Fruit fly (Drosophila melanogaster): ENCODE data around the gene wts.
A peak's percentile ranks its signal among the peaks of the same experiment; 100 is the strongest.

Gene wts

DNA sequence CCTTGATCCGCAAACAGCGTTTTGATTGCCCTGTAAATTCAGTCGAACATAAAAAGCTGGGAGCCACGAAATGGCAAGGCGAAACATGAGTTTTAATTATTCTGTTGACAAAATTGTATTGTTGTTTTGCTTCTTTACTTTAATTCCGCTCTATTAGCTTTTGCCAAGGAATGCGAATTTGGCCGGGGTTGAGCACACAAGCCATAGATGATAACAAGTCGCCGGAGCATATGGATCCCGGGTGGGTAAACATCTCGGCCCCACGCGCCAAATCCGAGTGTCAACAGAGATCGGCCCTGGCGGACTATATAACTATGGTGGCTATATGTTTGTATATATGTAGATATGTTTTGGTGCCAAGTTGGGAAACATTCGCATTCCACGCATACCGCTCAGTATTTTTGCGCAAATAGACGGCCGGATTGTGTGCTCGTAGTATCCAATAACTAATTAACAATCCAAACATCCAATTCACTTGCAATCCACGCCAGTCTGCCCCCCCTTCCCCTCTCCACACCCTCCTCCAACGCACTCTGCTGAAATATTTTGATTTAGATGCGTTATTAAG lies 4.2 kb downstream of the wts start (continued):
- TF ChIP-seq Ptx1 (GFP tag; IDR thresholded peaks at IDR 0.05) (no peak), Meics (GFP tag; optimal IDR thresholded peaks at IDR 0.05) (peak; percentile 45), slp2 (GFP tag; optimal IDR thresholded peaks at IDR 0.05) (no peak), Rfx (GFP tag; IDR thresholded peaks at IDR 0.05) (peak; percentile 25; the same call in 1 of the 2 replicates), CG13123 (GFP tag; optimal IDR thresholded peaks at IDR 0.05) (no peak), gro (GFP tag; optimal IDR thresholded peaks at IDR 0.05) (no peak), br (optimal IDR thresholded peaks at IDR 0.05) (no peak), HLH54F (GFP tag; optimal IDR thresholded peaks at IDR 0.05) (no peak), CG6272 (GFP tag; IDR thresholded peaks at IDR 0.05) (no peak), CG17385 (GFP tag; optimal IDR thresholded peaks at IDR 0.05) (no peak), CG8290 (GFP tag; optimal IDR thresholded peaks at IDR 0.05) (no peak), CG8290 (tag; optimal IDR thresholded peaks at IDR 0.05) (peak in 1 of 2 experiments; percentile 81), CG7786 (GFP tag; optimal IDR thresholded peaks at IDR 0.05) (no peak), CG17328 (GFP tag; IDR thresholded peaks at IDR 0.05) (0 out of 2 replicates have a peak, but pooled peaks have one; percentile 8), schlank (tag; optimal IDR thresholded peaks at IDR 0.05) (peak; percentile 70), Side (GFP tag; optimal IDR thresholded peaks at IDR 0.05) (peak; percentile 30), CkIIα-i1 (GFP tag; IDR thresholded peaks at IDR 0.05) (no peak), CG3065 (GFP tag; optimal IDR thresholded peaks at IDR 0.05) (no peak), CG4424 (GFP tag; optimal IDR thresholded peaks at IDR 0.05) (no peak), CG11247 (GFP tag; IDR thresholded peaks at IDR 0.05) (peak; percentile 21; the same call in 1 of the 2 replicates), lab (GFP tag; optimal IDR thresholded peaks at IDR 0.05) (peak; percentile 77), CG34422 (GFP tag; IDR thresholded peaks at IDR 0.05) (no peak), cwo (GFP tag; optimal IDR thresholded peaks at IDR 0.05) (peak; percentile 40), al (GFP tag; IDR thresholded peaks at IDR 0.05) (no peak), HmgZ (tag; optimal IDR thresholded peaks at IDR 0.05) (peak; percentile 52)

- TF ChIP-seq rib (GFP tag; IDR thresholded peaks at IDR 0.05) (peak; percentile 13; the same call in 1 of the 2 replicates), crol (GFP tag; IDR thresholded peaks at IDR 0.05) (peak; percentile 88), B-H1 (GFP tag; IDR thresholded peaks at IDR 0.05) (no peak), wdn (GFP tag; IDR thresholded peaks at IDR 0.05) (0 out of 2 replicates have a peak, but pooled peaks have one; percentile 14), tna (GFP tag; IDR thresholded peaks at IDR 0.05; ENCODE audit: partially characterized antibody) (no peak), Abd-B (GFP tag; optimal IDR thresholded peaks at IDR 0.05) (peak; percentile 24), chinmo (GFP tag; IDR thresholded peaks at IDR 0.05; ENCODE audit: partially characterized antibody) (0 out of 4 replicates have a peak, but pooled peaks have one; percentile 48), ci (GFP tag; IDR thresholded peaks at IDR 0.05) (0 out of 3 replicates have a peak, but pooled peaks have one; percentile 41), fd102C (GFP tag; optimal IDR thresholded peaks at IDR 0.05) (no peak), Med (GFP tag) (peak; percentile 54), HLH54F (GFP tag; optimal IDR thresholded peaks at IDR 0.05) (no peak), CG17568 (GFP tag; optimal IDR thresholded peaks at IDR 0.05) (no peak), CG7839 (tag; optimal IDR thresholded peaks at IDR 0.05) (no peak), Doc3 (GFP tag; IDR thresholded peaks at IDR 0.05; ENCODE audit: partially characterized antibody) (no peak), sr (GFP tag; IDR thresholded peaks at IDR 0.05) (no peak), D19B (GFP tag; optimal IDR thresholded peaks at IDR 0.05) (peak; percentile 46), CG3726 (GFP tag; IDR thresholded peaks at IDR 0.05) (no peak), Rfx (GFP tag; IDR thresholded peaks at IDR 0.05) (no peak; the same call in 1 of the 2 replicates), Pdp1 (GFP tag; optimal IDR thresholded peaks at IDR 0.05) (peak in 1 of 2 experiments; percentile 21), cg (GFP tag; optimal IDR thresholded peaks at IDR 0.05) (peak; percentile 38), CG12769 (tag; optimal IDR thresholded peaks at IDR 0.05) (peak; percentile 53)
These were observed 5.0 kb downstream of the wts start for dm6 chr3R:30801463-30801862.

Measured in whole organism, embryonic.